Fruit fly (Drosophila melanogaster) whole organism, prepupa: ENCODE measurements around the gene Sfxn1-3.

Experiments
- Blimp-1 ChIP-seq: fragments of 200-800 bp; sonication (Bioruptor generic); optimal IDR thresholded peaks from 3 replicates; lab custom pipeline; 2017; ENCODE audit warnings: missing biosample characterization, missing genetic modification characterization, mild to moderate bottlenecking, moderate library complexity, missing genetic modification reagents
- CG15336 ChIP-seq: fragments of 200-800 bp; sonication (Bioruptor generic); IDR thresholded peaks from 2 replicates; pipeline ENCODE4 v1.3.6; 2022; ENCODE audit warnings: missing biosample characterization, missing genetic modification characterization
- CG1621 ChIP-seq: fragments of 200-800 bp; sonication (Bioruptor generic); optimal IDR thresholded peaks from 3 replicates; lab custom pipeline; 2018; ENCODE audit warnings: missing biosample characterization, mild to moderate bottlenecking, missing genetic modification characterization
- CG31627 ChIP-seq: fragments of 200-800 bp; sonication (Bioruptor generic); optimal IDR thresholded peaks from 3 replicates; lab custom pipeline; 2016; ENCODE audit warnings: missing biosample characterization, missing genetic modification characterization
- CG3919 ChIP-seq: fragments of 200-800 bp; sonication (Bioruptor generic); optimal IDR thresholded peaks from 3 replicates; lab custom pipeline; 2016; ENCODE audit warnings: missing biosample characterization, missing genetic modification characterization
- CG6276 ChIP-seq: fragments of 200-800 bp; sonication (Bioruptor generic); optimal IDR thresholded peaks from 2 replicates; lab custom pipeline; 2017; ENCODE audit warnings: missing biosample characterization, mild to moderate bottlenecking, missing genetic modification characterization
- CG6854 ChIP-seq: fragments of 200-800 bp; sonication (Bioruptor generic); optimal IDR thresholded peaks from 2 replicates; lab custom pipeline; 2017; ENCODE audit warnings: missing biosample characterization, mild to moderate bottlenecking, missing genetic modification characterization
- Eip78C ChIP-seq: fragments of 200-800 bp; sonication (Bioruptor generic); peaks from one replicate; lab custom pipeline; 2016; ENCODE audit warnings: missing biosample characterization, missing genetic modification characterization
- Lpt ChIP-seq: fragments of 200-800 bp; sonication (Bioruptor generic); optimal IDR thresholded peaks from 3 replicates; lab custom pipeline; 2016; ENCODE audit warnings: missing biosample characterization, missing genetic modification characterization
- OdsH ChIP-seq: fragments of 200-800 bp; sonication (Bioruptor generic); optimal IDR thresholded peaks from 3 replicates; lab custom pipeline; 2016; ENCODE audit warnings: missing biosample characterization, missing genetic modification characterization
- Sox14 ChIP-seq: fragments of 200-800 bp; sonication (Bioruptor generic); optimal IDR thresholded peaks from 3 replicates; lab custom pipeline; 2016; ENCODE audit warnings: missing biosample characterization, missing genetic modification characterization
- lz ChIP-seq: fragments of 200-800 bp; sonication (Bioruptor generic); optimal IDR thresholded peaks from 3 replicates; lab custom pipeline; 2016; ENCODE audit warnings: missing biosample characterization, missing genetic modification characterization
- spab ChIP-seq: fragments of 200-800 bp; sonication (Bioruptor generic); optimal IDR thresholded peaks from 2 replicates; lab custom pipeline; 2017; ENCODE audit warnings: missing biosample characterization, mild to moderate bottlenecking, missing genetic modification characterization, missing genetic modification reagents
- vri ChIP-seq: fragments of 200-800 bp; sonication (Bioruptor generic); optimal IDR thresholded peaks from 3 replicates; lab custom pipeline; 2016; ENCODE audit warnings: missing biosample characterization, mild to moderate bottlenecking, missing genetic modification characterization

dm6 chr3R:4403706-4404392 is 25.4 kb downstream of the Sfxn1-3 start:
- TF ChIP-seq CG15336 (peak; percentile 45), CG31627 (GFP tag; lab: Kevin White, UChicago) (peak; percentile 47), vri (GFP tag; lab: Kevin White, UChicago) (peak; percentile 95), spab (GFP tag; lab: Kevin White, UChicago) (no peak), Blimp-1 (GFP tag; lab: Kevin White, UChicago) (peak; percentile 94), CG1621 (tag; lab: Kevin White, UChicago) (no peak), OdsH (GFP tag; lab: Kevin White, UChicago) (peak; percentile 41), CG6854 (GFP tag; lab: Kevin White, UChicago) (peak; percentile 2), Sox14 (peak; percentile 29), CG3919 (GFP tag; lab: Kevin White, UChicago) (peak; percentile 51), lz (GFP tag; lab: Kevin White, UChicago) (peak; percentile 28), CG6276 (GFP tag; lab: Kevin White, UChicago) (peak; percentile 26), Eip78C (peak; percentile 86), Lpt (no peak)
